Worm (Caenorhabditis elegans) whole organism, L1 larva: ENCODE results near the gene his-35.

ENCODE experiments used
- C34B4.2 ChIP-seq: sonication (generic microtip); optimal IDR thresholded peaks from 2 replicates; lab custom pipeline; 2017; ENCODE audit warnings: mild to moderate bottlenecking, missing genetic modification characterization, missing compliant biosample characterization
- ceh-82 ChIP-seq, 3 experiments: fragments of 150-350 bp in 1 of 3; sonication (generic microtip) in 2 of 3; optimal IDR thresholded peaks; 2 replicates each; lab custom pipeline; 2014 to 2017; ENCODE audit warnings: missing biosample characterization in 3 of 3, missing genetic modification characterization in 3 of 3
- ces-1 ChIP-seq: fragments of 150-350 bp; optimal IDR thresholded peaks from 2 replicates; lab custom pipeline; 2014; ENCODE audit warnings: missing biosample characterization, missing genetic modification reagents, missing genetic modification characterization
- dsc-1 ChIP-seq: sonication (generic microtip); optimal IDR thresholded peaks from 2 replicates; lab custom pipeline; 2016; ENCODE audit warnings: mild to moderate bottlenecking, missing genetic modification characterization, missing compliant biosample characterization
- fos-1 ChIP-seq: fragments of 150-350 bp; optimal IDR thresholded peaks from 2 replicates; lab custom pipeline; 2014; ENCODE audit warnings: missing biosample characterization, missing genetic modification characterization
- mab-9 ChIP-seq: fragments of 200-800 bp; sonication (Bioruptor generic); IDR thresholded peaks from 2 replicates; pipeline ENCODE4 v1.3.6; 2022; ENCODE audit warnings: missing genetic modification reagents, missing genetic modification characterization, missing compliant biosample characterization
- nhr-77 ChIP-seq: fragments of 150-350 bp; optimal IDR thresholded peaks from 2 replicates; lab custom pipeline; 2014; ENCODE audit warnings: missing biosample characterization, missing genetic modification characterization
- skn-1 ChIP-seq: fragments of 150-350 bp; optimal IDR thresholded peaks from 2 replicates; lab custom pipeline; 2014; ENCODE audit warnings: missing biosample characterization, missing genetic modification characterization
- unc-130 ChIP-seq: fragments of 150-350 bp; optimal IDR thresholded peaks from 2 replicates; lab custom pipeline; 2017; ENCODE audit warnings: missing biosample characterization, missing genetic modification characterization, inconsistent platforms
- unc-62 ChIP-seq: fragments of 150-350 bp; optimal IDR thresholded peaks from 2 replicates; lab custom pipeline; 2014; ENCODE audit warnings: missing biosample characterization, missing genetic modification reagents, missing genetic modification characterization
- zip-4 ChIP-seq: fragments of 200-800 bp; sonication (Bioruptor generic); optimal IDR thresholded peaks from 2 replicates; lab custom pipeline; 2018; ENCODE audit warnings: mild to moderate bottlenecking, missing genetic modification characterization, moderate library complexity, missing compliant biosample characterization
- ztf-11 ChIP-seq, 2 experiments: sonication (generic microtip); optimal IDR thresholded peaks; 2 replicates each; lab custom pipeline; 2016 to 2017; ENCODE audit warnings: missing genetic modification characterization in 2 of 2, missing biosample characterization in 1 of 2, missing compliant biosample characterization in 1 of 2
- ztf-4 ChIP-seq: fragments of 150-350 bp; optimal IDR thresholded peaks from 2 replicates; lab custom pipeline; 2014; ENCODE audit warnings: missing biosample characterization, missing genetic modification characterization

DNA sequence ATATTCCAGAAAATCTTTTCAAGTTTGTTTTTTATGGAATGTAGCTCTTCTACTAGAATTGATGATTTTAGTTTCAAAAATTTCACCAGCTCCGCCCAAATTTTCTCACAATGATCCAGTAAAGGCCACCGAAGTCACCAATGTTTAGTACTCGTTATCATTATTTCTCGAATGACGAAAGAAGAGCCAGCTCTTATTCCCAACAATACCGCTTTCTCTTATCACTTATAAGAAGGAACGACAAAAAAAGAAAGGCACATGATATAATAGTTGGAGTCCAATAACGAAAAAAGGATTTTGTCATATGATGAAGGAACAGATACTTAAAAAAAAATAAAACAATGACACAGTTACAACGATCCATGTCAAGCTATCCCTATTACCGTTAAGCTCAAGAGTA, 26.0 kb upstream of the his-35 start:
- TF ChIP-seq ztf-11 (tag; optimal IDR thresholded peaks at IDR 0.05; lab: Kevin White, UChicago) (no peak), zip-4 (GFP tag; lab: Kevin White, UChicago) (no peak), unc-62 (GFP tag; lab: Kevin White, UChicago) (no peak), ces-1 (GFP tag; lab: Kevin White, UChicago) (no peak), mab-9 (no peak), fos-1 (no peak), C34B4.2 (tag; lab: Kevin White, UChicago) (no peak), ztf-4 (tag; lab: Kevin White, UChicago) (no peak), unc-130 (tag; lab: Kevin White, UChicago) (no peak), skn-1 (tag; lab: Kevin White, UChicago) (no peak), dsc-1 (tag; lab: Kevin White, UChicago) (no peak), nhr-77 (tag; lab: Kevin White, UChicago) (no peak), ceh-82 (tag; optimal IDR thresholded peaks at IDR 0.05; lab: Kevin White, UChicago) (no peak)
